Worm (Caenorhabditis elegans): ENCODE measurements around the gene chil-26.

DNA sequence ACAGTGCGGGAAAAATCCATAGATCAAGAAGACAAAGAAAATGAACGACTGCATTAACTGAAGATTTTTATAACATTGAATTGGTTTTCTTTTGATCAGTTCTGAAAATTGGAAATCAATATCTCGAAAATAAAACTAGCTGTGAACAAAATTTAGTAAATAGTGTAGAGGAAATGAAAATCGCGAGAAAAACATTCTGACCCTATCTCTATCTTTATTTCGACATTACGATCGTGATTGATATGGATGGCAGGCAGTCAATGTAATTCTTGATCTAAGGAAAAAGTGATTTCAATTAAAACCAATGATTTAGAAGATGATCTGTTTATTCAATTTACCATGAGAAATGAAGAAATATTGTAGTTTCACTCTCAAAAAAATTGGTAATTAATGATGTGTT, 38.8 kb upstream of the chil-26 start, which contains the start of gene kin-16:
- TF ChIP-seq nhr-90 (tag; optimal IDR thresholded peaks at IDR 0.05): no peak
- TF ChIP-seq ccch-3 (GFP tag; optimal IDR thresholded peaks at IDR 0.05): no peak
- TF ChIP-seq bed-2 (GFP tag; IDR thresholded peaks at IDR 0.05): no peak
- no peak for TF ChIP-seq pha-4 (tag; optimal IDR thresholded peaks at IDR 0.05)
- no peak for TF ChIP-seq hmg-1.2 (GFP tag; IDR thresholded peaks at IDR 0.05)
- no peak for TF ChIP-seq lsy-27 (tag; optimal IDR thresholded peaks at IDR 0.05; ENCODE audit: borderline replicate concordance, insufficient read depth)
